Worm (Caenorhabditis elegans): ENCODE measurements around the gene let-767.

DNA sequence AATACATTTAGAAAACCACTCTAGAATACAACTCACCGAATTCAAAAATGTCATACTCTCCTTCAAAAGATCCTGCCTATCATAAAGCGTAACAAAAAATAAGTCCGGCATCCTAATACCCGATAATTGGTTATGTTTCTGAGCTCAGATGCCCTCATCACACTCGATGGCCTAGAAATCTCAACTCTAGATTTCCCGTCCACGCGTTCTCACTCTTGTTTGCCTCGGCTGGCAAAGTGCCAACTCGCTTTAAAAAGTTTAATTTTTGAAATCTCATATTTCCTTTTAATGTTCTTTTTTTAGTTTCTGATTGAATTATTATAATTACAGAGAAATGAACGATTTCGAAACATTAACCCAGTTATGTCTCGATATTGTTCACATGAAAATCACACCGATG, 27.9 kb upstream of the let-767 start, which contains the start of the genes C56G2.15 and thoc-2:
- TF ChIP-seq nhr-77 (tag; optimal IDR thresholded peaks at IDR 0.05) (no peak), ZK546.5 (tag; optimal IDR thresholded peaks at IDR 0.05) (no peak), unc-55 (GFP tag; optimal IDR thresholded peaks at IDR 0.05) (peak; percentile 24), unc-62 (GFP tag; optimal IDR thresholded peaks at IDR 0.05) (no peak), ceh-16 (tag; optimal IDR thresholded peaks at IDR 0.05) (no peak), ztf-11 (tag; optimal IDR thresholded peaks at IDR 0.05) (no peak), mbf-1 (tag; optimal IDR thresholded peaks at IDR 0.05) (no peak), blmp-1 (tag; optimal IDR thresholded peaks at IDR 0.05; ENCODE audit: insufficient read depth) (no peak), lin-11 (tag; optimal IDR thresholded peaks at IDR 0.05) (no peak), mdl-1 (tag; optimal IDR thresholded peaks at IDR 0.05) (no peak), R02D3.7 (tag; optimal IDR thresholded peaks at IDR 0.05) (no peak), mab-5 (tag; optimal IDR thresholded peaks at IDR 0.05) (no peak)

All from whole organism, L2 larva.